Worm (Caenorhabditis elegans) whole organism, L4 larva: ENCODE data around the gene dohh-1.

Experiments
- T20F7.1 ChIP-seq: fragments of 200-800 bp; sonication (Bioruptor generic); optimal IDR thresholded peaks from 2 replicates; lab custom pipeline; 2018; ENCODE audit warnings: mild to moderate bottlenecking, missing genetic modification characterization, missing compliant biosample characterization
- ceh-32 ChIP-seq: sonication (generic microtip); optimal IDR thresholded peaks from 2 replicates; lab custom pipeline; 2016; ENCODE audit warnings: mild to moderate bottlenecking, missing genetic modification characterization, missing compliant biosample characterization; ENCODE audit not compliant: poor library complexity
- ceh-44 ChIP-seq: fragments of 200-800 bp; sonication (Bioruptor generic); IDR thresholded peaks from 2 replicates; pipeline ENCODE4 v1.3.6; 2022; ENCODE audit warnings: missing genetic modification reagents, missing genetic modification characterization, missing compliant biosample characterization
- dmd-9 ChIP-seq: fragments of 200-800 bp; sonication (Bioruptor generic); IDR thresholded peaks from 2 replicates; pipeline ENCODE4 v1.3.6; 2022; ENCODE audit warnings: missing genetic modification reagents, missing genetic modification characterization, missing compliant biosample characterization
- fkh-10 ChIP-seq: fragments of 150-350 bp; optimal IDR thresholded peaks from 2 replicates; lab custom pipeline; 2014; ENCODE audit warnings: missing biosample characterization, missing genetic modification reagents, missing genetic modification characterization
- hif-1 ChIP-seq, 2 experiments: sonication (generic microtip); optimal IDR thresholded peaks; 2 replicates each; lab custom pipeline; 2016 to 2017; ENCODE audit warnings: missing compliant biosample characterization in 2 of 2, missing genetic modification characterization in 2 of 2, missing genetic modification reagents in 2 of 2, missing genotype in 2 of 2, mild to moderate bottlenecking in 1 of 2
- mes-2 ChIP-seq: sonication (generic microtip); optimal IDR thresholded peaks from 2 replicates; lab custom pipeline; 2016; ENCODE audit warnings: missing genotype, mild to moderate bottlenecking, missing genetic modification characterization, missing compliant biosample characterization; ENCODE audit not compliant: poor library complexity, severe bottlenecking
- nhr-237 ChIP-seq: sonication (generic microtip); optimal IDR thresholded peaks from 2 replicates; lab custom pipeline; 2017; ENCODE audit warnings: missing biosample characterization, missing genetic modification characterization
- nhr-6 ChIP-seq: fragments of 150-350 bp; optimal IDR thresholded peaks from 2 replicates; lab custom pipeline; 2014; ENCODE audit warnings: missing biosample characterization, missing genetic modification characterization
- nhr-76 ChIP-seq: fragments of 150-350 bp; optimal IDR thresholded peaks from 2 replicates; lab custom pipeline; 2014; ENCODE audit warnings: missing biosample characterization, missing genetic modification characterization
- spr-1 ChIP-seq: sonication (generic microtip); optimal IDR thresholded peaks from 2 replicates; lab custom pipeline; 2016; ENCODE audit warnings: mild to moderate bottlenecking, missing genetic modification characterization, missing compliant biosample characterization
- tra-1 ChIP-seq: fragments of 200-800 bp; sonication (Bioruptor generic); IDR thresholded peaks from 2 replicates; pipeline ENCODE4 v1.3.6; 2022; ENCODE audit warnings: missing genetic modification reagents, missing genetic modification characterization, missing compliant biosample characterization

DNA sequence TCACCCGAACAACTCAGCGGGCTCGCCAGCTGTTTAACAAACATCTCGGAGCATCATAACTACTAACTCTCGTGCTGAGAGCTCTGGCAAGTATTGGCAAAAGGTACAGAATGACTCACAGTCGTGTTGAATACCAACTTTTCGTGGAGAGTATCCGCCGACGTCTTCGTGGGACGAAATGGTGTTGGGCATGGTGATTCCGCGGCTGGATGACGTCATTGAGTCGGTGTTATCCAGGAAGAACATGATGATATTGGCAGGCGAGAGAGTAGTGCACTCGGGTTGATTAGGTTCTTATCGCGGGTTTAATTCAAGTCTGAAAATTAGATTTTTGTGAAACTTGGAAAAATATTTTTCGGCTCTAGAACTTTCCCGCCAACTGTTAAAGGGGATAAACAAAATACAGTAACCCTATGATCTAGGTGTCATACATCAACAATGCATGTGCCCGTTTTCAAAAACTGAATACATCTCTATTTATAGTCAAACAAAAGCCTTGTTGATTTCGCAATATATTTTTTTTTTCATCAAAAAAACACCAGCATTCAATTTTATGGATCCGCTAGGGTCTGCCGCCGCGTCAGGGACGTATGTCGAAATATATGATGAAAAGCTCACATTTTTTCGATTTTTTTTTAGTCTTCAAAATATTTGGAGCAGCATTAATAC lies 26.2 kb upstream of the dohh-1 start:
- TF ChIP-seq fkh-10 (GFP tag; lab: Kevin White, UChicago) (no peak), spr-1 (tag; lab: Kevin White, UChicago) (no peak), tra-1 (GFP tag; lab: Robert Waterston, UW) (no peak), ceh-44 (GFP tag; lab: Robert Waterston, UW) (no peak), nhr-237 (tag; lab: Kevin White, UChicago) (no peak), mes-2 (tag; lab: Kevin White, UChicago) (no peak), hif-1 (tag; optimal IDR thresholded peaks at IDR 0.05; lab: Kevin White, UChicago) (no peak), T20F7.1 (GFP tag; lab: Kevin White, UChicago) (peak; percentile 32), ceh-32 (no peak), nhr-76 (tag; lab: Kevin White, UChicago) (no peak), dmd-9 (GFP tag; lab: Robert Waterston, UW) (no peak), nhr-6 (tag; lab: Kevin White, UChicago) (no peak)
